Worm (Caenorhabditis elegans) whole organism, midembryonic: ENCODE measurements around the gene F40H3.1.

Source experiments
- flt-1 ChIP-seq: fragments of 200-800 bp; sonication (Bioruptor generic); IDR thresholded peaks from 2 replicates; pipeline ENCODE4 v1.3.6; 2022; ENCODE audit warnings: missing genetic modification characterization, missing compliant biosample characterization
- ztf-29 ChIP-seq: fragments of 200-800 bp; sonication (Bioruptor generic); IDR thresholded peaks from 2 replicates; pipeline ENCODE4 v1.3.6; 2022; ENCODE audit warnings: missing genetic modification reagents, missing genetic modification characterization, missing compliant biosample characterization

- TF ChIP-seq flt-1 (GFP tag; lab: Robert Waterston, UW) = no peak
- no peak for TF ChIP-seq ztf-29
Observed at ce11 chrII:6173400-6173799, 6.2 kb upstream of the F40H3.1 start, which contains the start of gene F40H3.2.
